Worm (Caenorhabditis elegans) whole organism, mixed stage, embryonic: ENCODE data around the gene rpl-7A.

Source experiments
- M03D4.4 ChIP-seq: sonication (generic microtip); optimal IDR thresholded peaks from 2 replicates; lab custom pipeline; 2017; ENCODE audit warnings: mild to moderate bottlenecking, missing genetic modification characterization, missing compliant biosample characterization
- bed-3 ChIP-seq: fragments of 200-800 bp; sonication (Bioruptor generic); optimal IDR thresholded peaks from 3 replicates; lab custom pipeline; 2018; ENCODE audit warnings: mild to moderate bottlenecking, missing genetic modification characterization, moderate library complexity, missing compliant biosample characterization
- ceh-39 ChIP-seq: fragments of 150-350 bp; optimal IDR thresholded peaks from 2 replicates; lab custom pipeline; 2014; ENCODE audit warnings: missing biosample characterization, missing genetic modification characterization
- ceh-43 ChIP-seq: fragments of 200-800 bp; sonication (Bioruptor generic); optimal IDR thresholded peaks from 2 replicates; lab custom pipeline; 2018; ENCODE audit warnings: mild to moderate bottlenecking, missing genetic modification characterization, moderate library complexity, missing compliant biosample characterization
- ceh-83 ChIP-seq: fragments of 200-800 bp; sonication (Bioruptor generic); optimal IDR thresholded peaks from 2 replicates; lab custom pipeline; 2018; ENCODE audit warnings: mild to moderate bottlenecking, missing genetic modification characterization, missing compliant biosample characterization
- ces-1 ChIP-seq: fragments of 150-350 bp; optimal IDR thresholded peaks from 2 replicates; lab custom pipeline; 2014; ENCODE audit warnings: missing biosample characterization, missing genetic modification reagents, missing genetic modification characterization
- cnd-1 ChIP-seq: fragments of 200-800 bp; sonication (Bioruptor generic); optimal IDR thresholded peaks from 2 replicates; lab custom pipeline; 2018; ENCODE audit warnings: mild to moderate bottlenecking, missing genetic modification characterization, missing compliant biosample characterization
- drap-1 ChIP-seq: fragments of 200-800 bp; sonication (Bioruptor generic); optimal IDR thresholded peaks from 3 replicates; lab custom pipeline; 2018; ENCODE audit warnings: mild to moderate bottlenecking, missing genetic modification characterization, missing compliant biosample characterization
- elt-1 ChIP-seq: sonication (generic microtip); optimal IDR thresholded peaks from 2 replicates; lab custom pipeline; 2017; ENCODE audit warnings: missing genetic modification characterization, mild to moderate bottlenecking, missing compliant biosample characterization, antibody characterized with exemption, moderate library complexity, borderline replicate concordance; ENCODE audit not compliant: insufficient read depth
- elt-3 ChIP-seq: fragments of 150-350 bp; optimal IDR thresholded peaks from 2 replicates; lab custom pipeline; 2014; ENCODE audit warnings: missing biosample characterization, missing genetic modification characterization
- flh-1 ChIP-seq: fragments of 200-800 bp; sonication (Bioruptor generic); optimal IDR thresholded peaks from 2 replicates; lab custom pipeline; 2018; ENCODE audit warnings: mild to moderate bottlenecking, missing genetic modification characterization, moderate library complexity, missing compliant biosample characterization
- ham-2 ChIP-seq: fragments of 200-800 bp; sonication (Bioruptor generic); optimal IDR thresholded peaks from 2 replicates; lab custom pipeline; 2018; ENCODE audit warnings: mild to moderate bottlenecking, missing genetic modification characterization, missing compliant biosample characterization
- hlh-1 ChIP-seq: fragments of 150-350 bp; optimal IDR thresholded peaks from 2 replicates; lab custom pipeline; 2014; ENCODE audit warnings: missing biosample characterization, missing genetic modification reagents, missing genetic modification characterization
- lin-32 ChIP-seq: fragments of 200-800 bp; sonication (Bioruptor generic); optimal IDR thresholded peaks from 2 replicates; lab custom pipeline; 2018; ENCODE audit warnings: mild to moderate bottlenecking, missing genetic modification characterization, missing compliant biosample characterization
- lsy-2 ChIP-seq: fragments of 150-350 bp; optimal IDR thresholded peaks from 2 replicates; lab custom pipeline; 2014; ENCODE audit warnings: missing biosample characterization, missing genetic modification characterization
- mab-5 ChIP-seq: fragments of 150-350 bp; optimal IDR thresholded peaks from 2 replicates; lab custom pipeline; 2014; ENCODE audit warnings: missing biosample characterization, missing genetic modification characterization
- mep-1 ChIP-seq: fragments of 150-350 bp; optimal IDR thresholded peaks from 2 replicates; lab custom pipeline; 2017; ENCODE audit warnings: missing biosample characterization, missing genetic modification reagents, missing genetic modification characterization, inconsistent platforms
- nhr-12 ChIP-seq: fragments of 150-350 bp; optimal IDR thresholded peaks from 2 replicates; lab custom pipeline; 2014; ENCODE audit warnings: missing biosample characterization, missing genetic modification characterization
- nhr-2 ChIP-seq: fragments of 150-350 bp; optimal IDR thresholded peaks from 2 replicates; lab custom pipeline; 2014; ENCODE audit warnings: missing biosample characterization, missing genetic modification characterization
- nhr-237 ChIP-seq: fragments of 150-350 bp; optimal IDR thresholded peaks from 2 replicates; lab custom pipeline; 2014; ENCODE audit warnings: missing biosample characterization, missing genetic modification characterization
- nhr-28 ChIP-seq: fragments of 150-350 bp; optimal IDR thresholded peaks from 2 replicates; lab custom pipeline; 2014; ENCODE audit warnings: missing biosample characterization, missing genetic modification characterization
- nhr-76 ChIP-seq: sonication (generic microtip); optimal IDR thresholded peaks from 2 replicates; lab custom pipeline; 2017; ENCODE audit warnings: missing biosample characterization, missing genetic modification characterization
- pha-4 ChIP-seq: fragments of 150-350 bp; optimal IDR thresholded peaks from 2 replicates; lab custom pipeline; 2018; ENCODE audit warnings: missing biosample characterization, missing genetic modification reagents, missing genetic modification characterization
- snpc-4 ChIP-seq: fragments of 150-350 bp; optimal IDR thresholded peaks from 2 replicates; lab custom pipeline; 2014; ENCODE audit warnings: missing biosample characterization, missing genetic modification characterization
- sptf-1 ChIP-seq: sonication (generic microtip); optimal IDR thresholded peaks from 2 replicates; lab custom pipeline; 2017; ENCODE audit warnings: mild to moderate bottlenecking, missing genetic modification characterization, moderate library complexity, missing compliant biosample characterization
- tbx-8 ChIP-seq: fragments of 200-800 bp; sonication (Bioruptor generic); optimal IDR thresholded peaks from 2 replicates; lab custom pipeline; 2018; ENCODE audit warnings: mild to moderate bottlenecking, missing genetic modification characterization, moderate library complexity, missing compliant biosample characterization
- unc-120 ChIP-seq: sonication (generic microtip); optimal IDR thresholded peaks from 2 replicates; lab custom pipeline; 2017; ENCODE audit warnings: missing genetic modification characterization, missing compliant biosample characterization; ENCODE audit not compliant: poor library complexity, severe bottlenecking
- unc-39 ChIP-seq: fragments of 150-350 bp; optimal IDR thresholded peaks from 2 replicates; lab custom pipeline; 2014; ENCODE audit warnings: missing biosample characterization, missing genetic modification characterization
- unc-62 ChIP-seq: fragments of 150-350 bp; optimal IDR thresholded peaks from 2 replicates; lab custom pipeline; 2014; ENCODE audit warnings: missing biosample characterization, missing genetic modification reagents, missing genetic modification characterization
- zip-8 ChIP-seq: fragments of 150-350 bp; optimal IDR thresholded peaks from 2 replicates; lab custom pipeline; 2014; ENCODE audit warnings: missing biosample characterization, missing genetic modification characterization
- ztf-11 ChIP-seq: fragments of 150-350 bp; optimal IDR thresholded peaks from 2 replicates; lab custom pipeline; 2014; ENCODE audit warnings: missing biosample characterization, missing genetic modification characterization

The rpl-7A gene

ce11 chrIV:4423885-4424284 is 33.5 kb upstream of the rpl-7A start:
- TF ChIP-seq unc-120 (tag; lab: Kevin White, UChicago) (no peak), ceh-43 (GFP tag; lab: Kevin White, UChicago) (no peak), ztf-11 (tag; lab: Kevin White, UChicago) (no peak), flh-1 (GFP tag; lab: Kevin White, UChicago) (no peak), mab-5 (tag; lab: Kevin White, UChicago) (no peak), zip-8 (no peak), unc-62 (no peak), cnd-1 (tag; lab: Kevin White, UChicago) (no peak), nhr-76 (tag; lab: Kevin White, UChicago) (no peak), pha-4 (tag; lab: Kevin White, UChicago) (no peak), nhr-12 (tag; lab: Kevin White, UChicago) (no peak), mep-1 (tag; lab: Kevin White, UChicago) (no peak), lsy-2 (tag; lab: Kevin White, UChicago) (no peak), bed-3 (GFP tag; lab: Kevin White, UChicago) (no peak), nhr-237 (tag; lab: Kevin White, UChicago) (no peak), nhr-28 (no peak), elt-1 (tag; lab: Kevin White, UChicago) (no peak), snpc-4 (tag; lab: Kevin White, UChicago) (no peak), lin-32 (GFP tag; lab: Kevin White, UChicago) (no peak)

- TF ChIP-seq unc-39 (tag; lab: Kevin White, UChicago): no peak
- no peak for TF ChIP-seq bed-3 (GFP tag; lab: Kevin White, UChicago)
- TF ChIP-seq tbx-8: no peak
- no peak for TF ChIP-seq ztf-11 (tag; lab: Kevin White, UChicago)
- no peak for TF ChIP-seq mab-5 (tag; lab: Kevin White, UChicago)
- TF ChIP-seq nhr-237 (tag; lab: Kevin White, UChicago): no peak
- no peak for TF ChIP-seq unc-62
- TF ChIP-seq lsy-2 (tag; lab: Kevin White, UChicago): no peak
- TF ChIP-seq elt-3: no peak
- TF ChIP-seq nhr-28: no peak
- TF ChIP-seq elt-1 (tag; lab: Kevin White, UChicago): no peak
- no peak for TF ChIP-seq nhr-2 (tag; lab: Kevin White, UChicago)
- no peak for TF ChIP-seq cnd-1 (tag; lab: Kevin White, UChicago)
- no peak for TF ChIP-seq ceh-39 (tag; lab: Kevin White, UChicago)
- no peak for TF ChIP-seq sptf-1
- TF ChIP-seq lin-32 (GFP tag; lab: Kevin White, UChicago): no peak
- no peak for TF ChIP-seq unc-120 (tag; lab: Kevin White, UChicago)
- TF ChIP-seq ceh-43 (GFP tag; lab: Kevin White, UChicago): no peak
Observed at ce11 chrIV:4423026-4423425, 32.6 kb upstream of the rpl-7A start.

- TF ChIP-seq ham-2 (GFP tag; lab: Kevin White, UChicago): no peak
- TF ChIP-seq mep-1 (tag; lab: Kevin White, UChicago): no peak
- TF ChIP-seq drap-1 (GFP tag; lab: Kevin White, UChicago): no peak
- no peak for TF ChIP-seq ztf-11 (tag; lab: Kevin White, UChicago)
Observed at ce11 chrIV:4422029-4422428, 31.6 kb upstream of the rpl-7A start, which contains the start of gene clec-175. Gene clec-175 (plus strand): TSS chrIV:4422329.

ce11 chrIV:4413114-4413513 is 22.7 kb upstream of the rpl-7A start:
- TF ChIP-seq cnd-1 (tag; lab: Kevin White, UChicago) (no peak), ceh-83 (GFP tag; lab: Kevin White, UChicago) (no peak), snpc-4 (tag; lab: Kevin White, UChicago) (no peak), bed-3 (GFP tag; lab: Kevin White, UChicago) (no peak), nhr-2 (tag; lab: Kevin White, UChicago) (no peak), elt-1 (tag; lab: Kevin White, UChicago) (no peak), nhr-76 (tag; lab: Kevin White, UChicago) (no peak), ces-1 (GFP tag; lab: Kevin White, UChicago) (no peak), zip-8 (no peak), M03D4.4 (tag; lab: Kevin White, UChicago) (no peak), mep-1 (tag; lab: Kevin White, UChicago) (no peak), lsy-2 (tag; lab: Kevin White, UChicago) (no peak), ceh-43 (GFP tag; lab: Kevin White, UChicago) (no peak), ztf-11 (tag; lab: Kevin White, UChicago) (no peak), elt-3 (no peak), tbx-8 (no peak), nhr-28 (no peak), unc-39 (tag; lab: Kevin White, UChicago) (no peak), hlh-1 (tag; lab: Kevin White, UChicago) (no peak), ceh-39 (tag; lab: Kevin White, UChicago) (no peak)
- TF ChIP-seq, all 35 proteins: peak for 0
